Worm (Caenorhabditis elegans) whole organism, L3 larva: Measurements from ENCODE around the gene srh-286.
A peak's percentile ranks its signal among the peaks of the same experiment; 100 is the strongest.

Experiments used
- R02D3.7 ChIP-seq: fragments of 150-350 bp; optimal IDR thresholded peaks from 2 replicates; lab custom pipeline; 2014; ENCODE audit warnings: missing biosample characterization, missing genetic modification characterization
- ceh-16 ChIP-seq: sonication (generic microtip); optimal IDR thresholded peaks from 2 replicates; lab custom pipeline; 2017; ENCODE audit warnings: missing biosample characterization, missing genetic modification characterization
- ceh-28 ChIP-seq: fragments of 150-350 bp; optimal IDR thresholded peaks from 2 replicates; lab custom pipeline; 2014; ENCODE audit warnings: missing biosample characterization, missing genetic modification reagents, missing genetic modification characterization
- ceh-82 ChIP-seq: fragments of 150-350 bp; optimal IDR thresholded peaks from 2 replicates; lab custom pipeline; 2014; ENCODE audit warnings: missing biosample characterization, missing genetic modification characterization
- ceh-9 ChIP-seq: sonication (generic microtip); optimal IDR thresholded peaks from 2 replicates; lab custom pipeline; 2018; ENCODE audit warnings: missing biosample characterization, missing genetic modification characterization
- daf-12 ChIP-seq: fragments of 150-350 bp; optimal IDR thresholded peaks from 2 replicates; lab custom pipeline; 2014; ENCODE audit warnings: missing biosample characterization, missing genetic modification reagents, missing genetic modification characterization
- egl-27 ChIP-seq: sonication (generic microtip); optimal IDR thresholded peaks from 4 replicates; lab custom pipeline; 2017; ENCODE audit warnings: missing biosample characterization, missing genetic modification reagents, missing genetic modification characterization
- egl-5 ChIP-seq: fragments of 150-350 bp; optimal IDR thresholded peaks from 2 replicates; lab custom pipeline; 2017; ENCODE audit warnings: missing biosample characterization, missing genetic modification reagents, missing genetic modification characterization, inconsistent platforms
- elt-1 ChIP-seq: fragments of 150-350 bp; optimal IDR thresholded peaks from 2 replicates; lab custom pipeline; 2014; ENCODE audit warnings: missing biosample characterization, missing genetic modification characterization
- elt-2 ChIP-seq: sonication (generic microtip); optimal IDR thresholded peaks from 2 replicates; lab custom pipeline; 2016; ENCODE audit warnings: missing genetic modification reagents, mild to moderate bottlenecking, missing genetic modification characterization, missing compliant biosample characterization
- eor-1 ChIP-seq, 2 experiments: fragments of 150-350 bp; optimal IDR thresholded peaks; 2 replicates each; lab custom pipeline; 2014 to 2018; ENCODE audit warnings: missing biosample characterization in 2 of 2, missing genetic modification characterization in 2 of 2
- fkh-10 ChIP-seq: sonication (generic microtip); optimal IDR thresholded peaks from 2 replicates; lab custom pipeline; 2017; ENCODE audit warnings: missing biosample characterization, missing genetic modification reagents, missing genetic modification characterization
- hmg-11 ChIP-seq: sonication (generic microtip); optimal IDR thresholded peaks from 2 replicates; lab custom pipeline; 2016; ENCODE audit warnings: missing genetic modification characterization, missing compliant biosample characterization
- jun-1 ChIP-seq: fragments of 150-350 bp; optimal IDR thresholded peaks from 2 replicates; lab custom pipeline; 2014; ENCODE audit warnings: missing biosample characterization, missing genetic modification reagents, missing genetic modification characterization
- lin-15B ChIP-seq: fragments of 150-350 bp; optimal IDR thresholded peaks from 2 replicates; lab custom pipeline; 2014; ENCODE audit warnings: missing biosample characterization, missing genetic modification characterization
- lin-39 ChIP-seq: fragments of 150-350 bp; optimal IDR thresholded peaks from 2 replicates; lab custom pipeline; 2018; ENCODE audit warnings: missing biosample characterization, missing genetic modification reagents, missing genetic modification characterization
- lsy-12 ChIP-seq: sonication (generic microtip); optimal IDR thresholded peaks from 2 replicates; lab custom pipeline; 2016; ENCODE audit warnings: mild to moderate bottlenecking, missing genetic modification characterization, missing compliant biosample characterization
- mdl-1 ChIP-seq: fragments of 150-350 bp; optimal IDR thresholded peaks from 2 replicates; lab custom pipeline; 2014; ENCODE audit warnings: missing biosample characterization, missing genetic modification characterization
- mml-1 ChIP-seq: fragments of 150-350 bp; sonication (generic microtip); optimal IDR thresholded peaks from 3 replicates; lab custom pipeline; 2014; ENCODE audit warnings: missing biosample characterization, missing genetic modification characterization
- nfya-1 ChIP-seq: sonication (generic microtip); optimal IDR thresholded peaks from 2 replicates; lab custom pipeline; 2017; ENCODE audit warnings: missing genetic modification characterization, mild to moderate bottlenecking, missing compliant biosample characterization, antibody characterized with exemption, moderate library complexity; ENCODE audit not compliant: insufficient read depth
- nhr-11 ChIP-seq: fragments of 150-350 bp; optimal IDR thresholded peaks from 2 replicates; lab custom pipeline; 2014; ENCODE audit warnings: missing biosample characterization, missing genetic modification characterization
- nhr-23 ChIP-seq: fragments of 150-350 bp; optimal IDR thresholded peaks from 2 replicates; lab custom pipeline; 2014; ENCODE audit warnings: missing biosample characterization, missing genetic modification reagents, missing genetic modification characterization
- nhr-25 ChIP-seq: sonication (generic microtip); optimal IDR thresholded peaks from 2 replicates; lab custom pipeline; 2017; ENCODE audit warnings: missing biosample characterization, missing genetic modification characterization
- nhr-28 ChIP-seq: fragments of 150-350 bp; optimal IDR thresholded peaks from 2 replicates; lab custom pipeline; 2014; ENCODE audit warnings: missing biosample characterization, missing genetic modification characterization
- nhr-67 ChIP-seq: fragments of 150-350 bp; optimal IDR thresholded peaks from 2 replicates; lab custom pipeline; 2014; ENCODE audit warnings: missing biosample characterization, missing genetic modification characterization
- nhr-76 ChIP-seq: fragments of 150-350 bp; sonication (generic microtip); optimal IDR thresholded peaks from 5 replicates; lab custom pipeline; 2014; ENCODE audit warnings: missing biosample characterization, missing genetic modification characterization
- nhr-77 ChIP-seq: fragments of 150-350 bp; optimal IDR thresholded peaks from 2 replicates; lab custom pipeline; 2014; ENCODE audit warnings: missing biosample characterization, missing genetic modification characterization
- pha-4 ChIP-seq: fragments of 150-350 bp; optimal IDR thresholded peaks from 2 replicates; lab custom pipeline; 2014; ENCODE audit warnings: missing biosample characterization, missing genetic modification reagents, missing genetic modification characterization
- pqm-1 ChIP-seq: fragments of 150-350 bp; optimal IDR thresholded peaks from 2 replicates; lab custom pipeline; 2017; ENCODE audit warnings: missing biosample characterization, missing genetic modification characterization, inconsistent platforms
- sea-2 ChIP-seq: fragments of 150-350 bp; sonication (generic microtip); optimal IDR thresholded peaks from 4 replicates; lab custom pipeline; 2014; ENCODE audit warnings: missing biosample characterization, missing genetic modification reagents, missing genetic modification characterization
- skn-1 ChIP-seq: fragments of 150-350 bp; optimal IDR thresholded peaks from 2 replicates; lab custom pipeline; 2014; ENCODE audit warnings: missing biosample characterization, missing genetic modification characterization
- snpc-4 ChIP-seq: fragments of 150-350 bp; optimal IDR thresholded peaks from 2 replicates; lab custom pipeline; 2014; ENCODE audit warnings: missing biosample characterization, missing genetic modification characterization
- tbx-2 ChIP-seq: sonication (generic microtip); optimal IDR thresholded peaks from 2 replicates; lab custom pipeline; 2016; ENCODE audit warnings: mild to moderate bottlenecking, missing genetic modification characterization, missing compliant biosample characterization
- unc-62 ChIP-seq: fragments of 150-350 bp; sonication (generic microtip); optimal IDR thresholded peaks from 4 replicates; lab custom pipeline; 2014; ENCODE audit warnings: missing biosample characterization, missing genetic modification reagents, missing genetic modification characterization
- ztf-4 ChIP-seq: fragments of 150-350 bp; optimal IDR thresholded peaks from 2 replicates; lab custom pipeline; 2014; ENCODE audit warnings: missing biosample characterization, missing genetic modification characterization

The srh-286 gene

ce11 chrV:17857901-17858300 lies 13.9 kb upstream of the srh-286 start:
- TF ChIP-seq nfya-1 (tag; lab: Kevin White, UChicago) (peak; percentile 99), egl-27 (tag; lab: Kevin White, UChicago) (no peak), nhr-28 (no peak), lin-39 (peak; percentile 90), unc-62 (GFP tag; lab: Kevin White, UChicago) (peak; percentile 64), nhr-76 (tag; lab: Kevin White, UChicago) (no peak), jun-1 (peak; percentile 73), egl-5 (tag; lab: Kevin White, UChicago) (peak; percentile 62), hmg-11 (peak; percentile 93), pha-4 (peak; percentile 69), ztf-4 (tag; lab: Kevin White, UChicago) (no peak), elt-2 (peak; percentile 71), eor-1 (tag; optimal IDR thresholded peaks at IDR 0.05; lab: Kevin White, UChicago) (no peak), fkh-10 (peak; percentile 64), lsy-12 (tag; lab: Kevin White, UChicago) (peak; percentile 61), nhr-77 (no peak), ceh-28 (tag; lab: Kevin White, UChicago) (peak; percentile 78), nhr-23 (peak; percentile 80), skn-1 (tag; lab: Kevin White, UChicago) (peak; percentile 33), lin-15B (tag; lab: Kevin White, UChicago) (peak; percentile 79), nhr-25 (tag; lab: Kevin White, UChicago) (peak; percentile 24), ceh-82 (tag; lab: Kevin White, UChicago) (peak; percentile 49), R02D3.7 (tag; lab: Kevin White, UChicago) (peak; percentile 65), snpc-4 (tag; lab: Kevin White, UChicago) (peak; percentile 63), mdl-1 (tag; lab: Kevin White, UChicago) (peak; percentile 71), pqm-1 (tag; lab: Kevin White, UChicago) (peak; percentile 66), nhr-11 (tag; lab: Kevin White, UChicago) (no peak), daf-12 (no peak), tbx-2 (tag; lab: Kevin White, UChicago) (peak; percentile 68)

- no peak for TF ChIP-seq egl-27 (tag; lab: Kevin White, UChicago)
- TF ChIP-seq nhr-25 (tag; lab: Kevin White, UChicago): no peak
- no peak for TF ChIP-seq sea-2 (GFP tag; lab: Kevin White, UChicago)
- TF ChIP-seq nhr-23: no peak
- TF ChIP-seq nfya-1 (tag; lab: Kevin White, UChicago): no peak
- no peak for TF ChIP-seq eor-1 (tag; optimal IDR thresholded peaks at IDR 0.05; lab: Kevin White, UChicago)
Measured at ce11 chrV:17855889-17856288, 11.9 kb upstream of the srh-286 start, which contains the start of gene tcc-1. Gene tcc-1 (minus strand): TSS chrV:17855989.

- no peak for TF ChIP-seq lsy-12 (tag; lab: Kevin White, UChicago)
- TF ChIP-seq ceh-16 (tag; lab: Kevin White, UChicago): no peak
- no peak for TF ChIP-seq nhr-77
- no peak for TF ChIP-seq nhr-76 (tag; lab: Kevin White, UChicago)
- TF ChIP-seq egl-27 (tag; lab: Kevin White, UChicago): no peak
- TF ChIP-seq lin-15B (tag; lab: Kevin White, UChicago): no peak
- TF ChIP-seq hmg-11: no peak
- TF ChIP-seq nhr-11 (tag; lab: Kevin White, UChicago): no peak
- TF ChIP-seq elt-2: no peak
- TF ChIP-seq nhr-25 (tag; lab: Kevin White, UChicago): no peak
- TF ChIP-seq jun-1: no peak
- no peak for TF ChIP-seq elt-1 (tag; lab: Kevin White, UChicago)
- TF ChIP-seq ceh-9: no peak
- no peak for TF ChIP-seq tbx-2 (tag; lab: Kevin White, UChicago)
- TF ChIP-seq nhr-67 (tag; lab: Kevin White, UChicago): no peak
- TF ChIP-seq daf-12: no peak
Measured at ce11 chrV:17845370-17845967, 1.5 kb upstream of the srh-286 start.

- TF ChIP-seq mml-1 (tag; lab: Kevin White, UChicago) (no peak), daf-12 (no peak), lin-15B (tag; lab: Kevin White, UChicago) (no peak), fkh-10 (no peak), hmg-11 (no peak), nfya-1 (tag; lab: Kevin White, UChicago) (no peak), eor-1 (tag; optimal IDR thresholded peaks at IDR 0.05; lab: Kevin White, UChicago) (no peak), nhr-67 (tag; lab: Kevin White, UChicago) (no peak)
Measured at ce11 chrV:17831350-17831749, 12.7 kb downstream of the srh-286 start, which contains the start of gene srh-303. Gene srh-303 (plus strand): TSS chrV:17831650.
